Worm (Caenorhabditis elegans): ENCODE results near the gene F53F8.7.

Gene F53F8.7

DNA sequence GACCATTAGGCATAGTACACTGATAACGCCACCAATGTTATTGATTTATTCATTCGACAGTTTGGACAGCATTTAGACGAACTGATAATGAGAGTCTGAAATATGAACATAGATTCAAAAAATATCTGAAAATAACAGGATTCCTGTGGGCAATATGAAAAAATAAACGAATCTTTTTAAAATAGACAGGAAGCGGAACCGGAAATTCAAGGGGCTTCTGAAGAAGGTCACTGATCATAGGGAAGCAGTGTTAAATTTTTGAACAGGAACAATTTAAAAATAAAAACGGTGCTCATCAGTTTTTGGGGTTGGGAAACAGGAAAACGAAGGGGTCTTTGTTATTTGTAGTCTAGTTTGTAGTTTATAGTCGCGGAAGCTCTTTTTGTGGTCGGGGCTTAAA, at the start of gene F53F8.7:
TSS of gene F53F8.7 (minus strand) at position 101 of the 400 bp plus-strand sequence.
- TF ChIP-seq mls-2 (tag; optimal IDR thresholded peaks at IDR 0.05) (no peak), pha-4 (tag; optimal IDR thresholded peaks at IDR 0.05) (no peak), nhr-76 (tag; optimal IDR thresholded peaks at IDR 0.05) (no peak), mab-5 (tag; optimal IDR thresholded peaks at IDR 0.05) (no peak), nhr-12 (tag; optimal IDR thresholded peaks at IDR 0.05) (no peak), cnd-1 (tag; optimal IDR thresholded peaks at IDR 0.05) (no peak), sptf-1 (tag; optimal IDR thresholded peaks at IDR 0.05) (no peak), nhr-237 (tag; optimal IDR thresholded peaks at IDR 0.05) (no peak), nhr-28 (tag; optimal IDR thresholded peaks at IDR 0.05) (no peak), unc-39 (tag; optimal IDR thresholded peaks at IDR 0.05) (no peak), flh-1 (GFP tag; optimal IDR thresholded peaks at IDR 0.05) (no peak), zip-8 (tag; optimal IDR thresholded peaks at IDR 0.05) (no peak)

DNA sequence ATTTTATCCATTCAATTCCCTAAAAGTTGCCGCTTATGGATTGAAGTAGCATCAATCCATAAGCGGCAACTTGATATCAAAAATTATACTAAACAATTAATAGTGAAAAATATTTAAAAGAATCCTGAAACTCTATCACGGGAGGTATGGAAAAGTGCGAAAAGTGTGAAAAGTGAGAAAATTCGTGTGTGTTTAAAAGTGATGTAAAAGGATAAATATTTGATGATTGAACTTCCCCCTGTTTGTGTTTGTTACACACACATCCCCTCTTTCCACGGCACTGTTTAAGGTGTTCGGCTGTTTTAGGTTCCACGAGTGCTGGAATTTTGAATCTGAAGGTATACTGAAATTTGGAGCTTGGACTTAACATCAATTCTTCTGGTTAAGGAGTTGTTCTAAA, 49.8 kb upstream of the F53F8.7 start:
- TF ChIP-seq ztf-11 (tag; optimal IDR thresholded peaks at IDR 0.05): no peak
- TF ChIP-seq nhr-2 (tag; optimal IDR thresholded peaks at IDR 0.05): no peak
- no peak for TF ChIP-seq snpc-4 (tag; optimal IDR thresholded peaks at IDR 0.05)
- TF ChIP-seq nhr-237 (tag; optimal IDR thresholded peaks at IDR 0.05): no peak
- TF ChIP-seq ces-1 (GFP tag; optimal IDR thresholded peaks at IDR 0.05): no peak

DNA sequence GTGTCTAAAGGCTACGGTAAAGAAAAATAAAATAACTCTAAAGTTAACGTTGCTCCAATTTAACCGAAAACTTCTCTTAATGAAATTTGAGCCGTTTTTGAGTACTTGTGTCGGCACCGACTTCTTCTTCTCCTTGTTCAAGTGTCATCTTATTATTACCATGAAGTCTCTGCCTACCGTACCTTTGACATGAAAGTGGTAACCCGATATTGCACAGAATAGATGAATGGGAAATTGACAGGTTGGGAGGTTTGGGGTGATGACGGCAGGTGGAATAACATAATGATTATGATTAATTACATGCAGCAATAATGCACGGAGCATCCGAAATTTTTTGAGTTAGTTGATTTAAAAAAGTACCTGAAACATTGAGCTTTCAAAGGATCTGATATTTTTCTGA, 48.6 kb upstream of the F53F8.7 start:
- peak; percentile 84 for TF ChIP-seq pha-4 (tag; optimal IDR thresholded peaks at IDR 0.05)
- no peak for TF ChIP-seq lsy-2 (tag; optimal IDR thresholded peaks at IDR 0.05)

DNA sequence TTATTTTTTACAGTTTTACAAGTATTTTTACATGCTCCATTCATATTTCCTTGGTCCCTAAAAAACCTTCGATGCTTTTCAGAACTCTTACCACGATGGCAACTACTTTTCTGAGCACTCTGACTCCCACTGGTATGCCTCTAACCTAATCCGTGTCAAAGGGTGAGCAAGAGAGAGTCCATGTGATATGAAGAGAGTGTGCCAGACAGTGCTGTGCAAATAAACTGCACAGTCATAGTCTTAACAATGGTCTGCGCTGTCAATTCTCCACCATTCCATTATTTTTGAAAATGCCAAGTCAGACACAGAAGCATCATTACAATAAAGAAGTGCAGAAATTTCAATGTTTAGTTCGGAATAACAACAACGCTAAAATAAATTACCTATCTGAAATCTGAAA, 47.1 kb upstream of the F53F8.7 start:
- TF ChIP-seq tbx-8 (GFP tag; optimal IDR thresholded peaks at IDR 0.05) (no peak), pha-4 (tag; optimal IDR thresholded peaks at IDR 0.05) (peak; percentile 98)

DNA sequence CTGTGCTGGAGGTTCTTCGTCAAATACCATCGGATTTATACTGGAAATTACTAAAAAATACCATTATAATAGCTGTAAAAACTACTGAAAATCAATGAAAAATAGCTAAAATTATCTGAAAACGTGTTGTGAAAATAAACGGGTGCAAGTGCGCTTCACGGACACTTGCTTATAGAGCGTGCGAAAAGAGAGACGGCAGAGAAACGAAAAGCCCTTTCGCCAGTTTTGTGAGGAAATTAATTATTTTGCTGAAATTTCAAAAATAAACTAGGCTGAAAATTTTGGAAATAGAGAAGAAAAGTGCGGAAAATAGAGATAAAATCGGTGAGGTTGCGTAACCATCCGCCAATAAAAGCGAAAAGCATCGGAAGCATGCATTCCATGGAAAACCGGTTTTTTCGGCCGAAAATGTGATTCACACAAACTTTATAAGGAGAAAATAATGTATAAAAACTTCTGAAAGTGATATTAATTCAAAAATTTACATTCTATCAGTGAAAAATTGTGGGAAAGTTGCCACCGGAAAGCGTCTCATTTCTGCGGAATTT, 46.2 kb upstream of the F53F8.7 start, which contains the start of gene dnj-25:
TSS of gene dnj-25 (minus strand) at position 57 of the 548 bp plus-strand sequence.
- TF ChIP-seq mep-1 (tag; optimal IDR thresholded peaks at IDR 0.05) (peak; percentile 29), sptf-1 (tag; optimal IDR thresholded peaks at IDR 0.05) (no peak), lsy-2 (tag; optimal IDR thresholded peaks at IDR 0.05) (no peak), nhr-12 (tag; optimal IDR thresholded peaks at IDR 0.05) (no peak), hlh-1 (tag; optimal IDR thresholded peaks at IDR 0.05) (peak; percentile 9)

DNA sequence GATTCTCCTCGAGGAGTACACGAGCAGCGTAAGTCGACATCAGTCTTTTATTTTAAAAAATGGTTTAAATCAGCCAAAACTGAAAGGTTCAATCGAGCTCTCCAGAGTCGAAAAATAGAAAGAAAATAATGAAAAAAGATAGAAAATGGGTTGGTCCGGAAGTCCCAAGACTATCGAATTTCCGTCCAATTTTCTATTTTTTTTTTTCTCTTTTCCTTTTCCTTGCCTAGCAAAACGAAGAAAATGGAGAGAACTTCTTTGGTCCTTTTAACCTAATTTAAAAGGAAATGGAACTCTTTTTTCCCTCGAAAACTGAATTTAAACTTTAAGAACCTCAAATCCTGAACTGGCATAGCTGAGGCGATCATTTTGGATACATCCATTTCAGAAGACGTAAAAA, 41.2 kb upstream of the F53F8.7 start:
- TF ChIP-seq ceh-43 (GFP tag; optimal IDR thresholded peaks at IDR 0.05) (no peak), ces-1 (GFP tag; optimal IDR thresholded peaks at IDR 0.05) (peak; percentile 64)

DNA sequence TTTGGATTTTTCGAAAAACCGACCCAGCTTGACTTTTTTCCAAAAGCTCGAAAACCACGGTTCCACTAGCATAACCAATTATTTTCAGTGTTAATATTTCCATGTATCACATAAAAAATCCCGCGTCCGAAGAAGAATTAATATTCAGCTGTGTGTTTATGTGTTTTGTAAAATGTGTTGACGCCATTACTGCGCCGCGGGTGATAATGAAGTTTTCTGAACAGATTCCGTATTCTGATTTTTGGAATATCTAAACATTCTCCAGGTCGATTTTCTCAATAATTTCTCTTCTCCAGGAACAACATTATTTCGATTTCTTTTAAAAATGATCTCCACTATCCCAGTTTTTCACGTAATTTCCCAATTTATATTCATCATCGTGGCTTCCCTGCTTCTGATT, 36.5 kb upstream of the F53F8.7 start, which contains the start of gene srxa-6:
TSS of gene srxa-6 (plus strand) at position 301 of the 400 bp plus-strand sequence.
- TF ChIP-seq ceh-83 (GFP tag; optimal IDR thresholded peaks at IDR 0.05) (no peak), lin-13 (tag; optimal IDR thresholded peaks at IDR 0.05) (no peak), nhr-76 (tag; optimal IDR thresholded peaks at IDR 0.05) (no peak), mep-1 (tag; optimal IDR thresholded peaks at IDR 0.05) (no peak), lin-32 (GFP tag; optimal IDR thresholded peaks at IDR 0.05) (no peak), mab-5 (tag; optimal IDR thresholded peaks at IDR 0.05) (no peak), nhr-2 (tag; optimal IDR thresholded peaks at IDR 0.05) (no peak), drap-1 (GFP tag; optimal IDR thresholded peaks at IDR 0.05) (no peak)

DNA sequence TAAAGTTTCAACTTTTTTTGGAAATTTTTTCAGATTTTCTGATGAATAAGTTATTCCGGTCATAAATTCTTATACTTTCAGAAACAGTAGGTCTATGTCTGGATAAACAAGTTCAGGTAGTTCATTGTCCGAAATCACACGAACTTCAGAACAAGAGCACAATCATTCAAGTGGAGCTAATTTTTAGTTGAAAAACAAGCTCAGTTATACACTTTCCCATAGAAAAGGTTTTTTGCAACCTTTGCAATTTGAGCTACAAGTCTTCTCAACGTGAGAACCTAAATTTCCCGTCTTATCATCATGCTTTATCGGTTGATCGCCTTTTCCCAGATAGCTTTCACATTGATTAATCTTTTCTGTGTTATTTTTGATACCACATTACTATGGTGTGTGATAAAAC, 33.6 kb upstream of the F53F8.7 start, which contains the start of gene srxa-1:
TSS of gene srxa-1 (plus strand) at position 301 of the 400 bp plus-strand sequence.
- TF ChIP-seq bed-3 (GFP tag; optimal IDR thresholded peaks at IDR 0.05) (no peak), pha-4 (tag; optimal IDR thresholded peaks at IDR 0.05) (no peak), flh-1 (GFP tag; optimal IDR thresholded peaks at IDR 0.05) (no peak), lin-32 (GFP tag; optimal IDR thresholded peaks at IDR 0.05) (no peak), lin-13 (tag; optimal IDR thresholded peaks at IDR 0.05) (no peak), cnd-1 (tag; optimal IDR thresholded peaks at IDR 0.05) (no peak)

Measured in whole organism, mixed stage, embryonic.